Worm (Caenorhabditis elegans) whole organism, young adult: ENCODE data around the gene gcy-9.
A peak's percentile ranks its signal among the peaks of the same experiment; 100 is the strongest.

Source experiments
- F49E8.2 ChIP-seq: sonication (generic microtip); optimal IDR thresholded peaks from 3 replicates; lab custom pipeline; 2017; ENCODE audit warnings: missing genetic modification characterization, mild to moderate bottlenecking, missing compliant biosample characterization, antibody characterized with exemption, moderate library complexity; ENCODE audit not compliant: insufficient read depth
- F57A8.1 ChIP-seq: fragments of 200-800 bp; sonication (Bioruptor generic); optimal IDR thresholded peaks from 2 replicates; lab custom pipeline; 2018; ENCODE audit warnings: mild to moderate bottlenecking, missing genetic modification characterization, moderate library complexity, missing compliant biosample characterization
- T26A5.8 ChIP-seq: sonication (generic microtip); optimal IDR thresholded peaks from 2 replicates; lab custom pipeline; 2016; ENCODE audit warnings: missing genetic modification characterization, missing compliant biosample characterization
- Y56A3A.18 ChIP-seq: fragments of 200-800 bp; sonication (Bioruptor generic); IDR thresholded peaks from 2 replicates; pipeline ENCODE4 v1.3.6; 2022; ENCODE audit warnings: missing genetic modification reagents, missing genetic modification characterization, missing compliant biosample characterization
- Y67H2A.10 ChIP-seq: fragments of 200-800 bp; sonication (Bioruptor generic); conservative IDR thresholded peaks from 2 replicates; pipeline ENCODE4 v1.3.6; 2022; ENCODE audit warnings: missing genetic modification reagents, missing genetic modification characterization, missing compliant biosample characterization
- atf-7 ChIP-seq: sonication (generic microtip); optimal IDR thresholded peaks from 2 replicates; lab custom pipeline; 2017; ENCODE audit warnings: mild to moderate bottlenecking, missing genetic modification characterization, missing compliant biosample characterization
- athp-1 ChIP-seq: sonication (generic microtip); optimal IDR thresholded peaks from 2 replicates; lab custom pipeline; 2017; ENCODE audit warnings: mild to moderate bottlenecking, missing genetic modification characterization, missing compliant biosample characterization
- attf-5 ChIP-seq: fragments of 200-800 bp; sonication (Bioruptor generic); optimal IDR thresholded peaks from 2 replicates; lab custom pipeline; 2018; ENCODE audit warnings: mild to moderate bottlenecking, missing genetic modification characterization, missing compliant biosample characterization
- cebp-1 ChIP-seq, 2 experiments: fragments of 200-800 bp in 1 of 2; sonication (Bioruptor generic) in 1 of 2; sonication (generic microtip) in 1 of 2; IDR thresholded peaks in 1 of 2; optimal IDR thresholded peaks in 1 of 2; 2 replicates each; pipeline versions ENCODE4 v1.3.6 to Lab custom; 2017 to 2022; ENCODE audit warnings: missing compliant biosample characterization in 2 of 2, missing genetic modification characterization in 2 of 2, mild to moderate bottlenecking in 1 of 2, missing genetic modification reagents in 1 of 2, moderate library complexity in 1 of 2
- ceh-27 ChIP-seq: fragments of 200-800 bp; sonication (Bioruptor generic); optimal IDR thresholded peaks from 2 replicates; lab custom pipeline; 2018; ENCODE audit warnings: mild to moderate bottlenecking, missing genetic modification characterization, moderate library complexity, missing compliant biosample characterization
- chd-7 ChIP-seq: sonication (generic microtip); optimal IDR thresholded peaks from 2 replicates; lab custom pipeline; 2016; ENCODE audit warnings: mild to moderate bottlenecking, missing genetic modification characterization, moderate library complexity, missing compliant biosample characterization
- dpff-1 ChIP-seq: sonication (generic microtip); optimal IDR thresholded peaks from 2 replicates; lab custom pipeline; 2017; ENCODE audit warnings: mild to moderate bottlenecking, missing genetic modification characterization, missing compliant biosample characterization
- efl-1 ChIP-seq: fragments of 150-350 bp; optimal IDR thresholded peaks from 2 replicates; lab custom pipeline; 2014; ENCODE audit warnings: missing biosample characterization, missing genetic modification reagents, missing genetic modification characterization
- egrh-3 ChIP-seq: fragments of 200-800 bp; sonication (Bioruptor generic); IDR thresholded peaks from 2 replicates; pipeline ENCODE4 v1.3.6; 2022; ENCODE audit warnings: missing genetic modification reagents, missing genetic modification characterization, missing compliant biosample characterization
- ekl-4 ChIP-seq: fragments of 200-800 bp; sonication (Bioruptor generic); IDR thresholded peaks from 2 replicates; pipeline ENCODE4 v1.3.6; 2022; ENCODE audit warnings: missing genetic modification reagents, missing genetic modification characterization, missing compliant biosample characterization
- hlh-12 ChIP-seq: sonication (generic microtip); optimal IDR thresholded peaks from 2 replicates; lab custom pipeline; 2016; ENCODE audit warnings: missing genetic modification characterization, missing compliant biosample characterization
- hrde-1 ChIP-seq: sonication (generic microtip); optimal IDR thresholded peaks from 2 replicates; lab custom pipeline; 2016; ENCODE audit warnings: missing genetic modification characterization, mild to moderate bottlenecking, missing compliant biosample characterization, moderate library complexity, missing genotype, missing genetic modification reagents, borderline replicate concordance
- hsf-1 ChIP-seq: fragments of 200-800 bp; sonication (Bioruptor generic); IDR thresholded peaks from 2 replicates; pipeline ENCODE4 v1.3.6; 2022; ENCODE audit warnings: missing genetic modification reagents, missing genetic modification characterization, missing compliant biosample characterization
- lag-1 ChIP-seq: fragments of 200-800 bp; sonication (Bioruptor generic); IDR thresholded peaks from 2 replicates; pipeline ENCODE4 v1.3.6; 2022; ENCODE audit warnings: missing genetic modification reagents, missing genetic modification characterization, missing compliant biosample characterization
- lin-40 ChIP-seq: sonication (generic microtip); optimal IDR thresholded peaks from 2 replicates; lab custom pipeline; 2016; ENCODE audit warnings: missing genetic modification characterization, mild to moderate bottlenecking, missing compliant biosample characterization, missing genotype, missing genetic modification reagents
- madf-3 ChIP-seq: fragments of 200-800 bp; sonication (Bioruptor generic); IDR thresholded peaks from 2 replicates; pipeline ENCODE4 v1.3.6; 2022; ENCODE audit warnings: missing genetic modification reagents, missing genetic modification characterization, missing compliant biosample characterization
- madf-6 ChIP-seq: fragments of 200-800 bp; sonication (Bioruptor generic); IDR thresholded peaks from 2 replicates; pipeline ENCODE4 v1.3.6; 2022; ENCODE audit warnings: missing genetic modification reagents, missing genetic modification characterization, missing compliant biosample characterization
- mcd-1 ChIP-seq: fragments of 200-800 bp; sonication (Bioruptor generic); IDR thresholded peaks from 2 replicates; pipeline ENCODE4 v1.3.6; 2022; ENCODE audit warnings: missing genetic modification reagents, missing genetic modification characterization, missing compliant biosample characterization
- mxl-1 ChIP-seq: sonication (generic microtip); optimal IDR thresholded peaks from 2 replicates; lab custom pipeline; 2016; ENCODE audit warnings: missing genetic modification characterization, missing compliant biosample characterization
- nhr-27 ChIP-seq: fragments of 200-800 bp; sonication (Bioruptor generic); optimal IDR thresholded peaks from 2 replicates; lab custom pipeline; 2018; ENCODE audit warnings: mild to moderate bottlenecking, missing genetic modification characterization, moderate library complexity, missing compliant biosample characterization
- pbrm-1 ChIP-seq: fragments of 200-800 bp; sonication (Bioruptor generic); IDR thresholded peaks from 2 replicates; pipeline ENCODE4 v1.3.6; 2022; ENCODE audit warnings: missing genetic modification reagents, missing genetic modification characterization, missing compliant biosample characterization
- pha-4 ChIP-seq: fragments of 150-350 bp; sonication (generic microtip); optimal IDR thresholded peaks from 2 replicates; lab custom pipeline; 2014; ENCODE audit warnings: missing biosample characterization, missing genetic modification reagents, missing genetic modification characterization
- repo-1 ChIP-seq: sonication (generic microtip); optimal IDR thresholded peaks from 2 replicates; lab custom pipeline; 2017; ENCODE audit warnings: mild to moderate bottlenecking, missing genetic modification characterization, missing compliant biosample characterization
- sea-2 ChIP-seq: fragments of 200-800 bp; sonication (Bioruptor generic); IDR thresholded peaks from 2 replicates; pipeline ENCODE4 v1.3.6; 2022; ENCODE audit warnings: missing genetic modification characterization, missing compliant biosample characterization
- snpc-1.1 ChIP-seq: sonication (generic microtip); optimal IDR thresholded peaks from 2 replicates; lab custom pipeline; 2017; ENCODE audit warnings: missing genetic modification characterization, mild to moderate bottlenecking, missing compliant biosample characterization, antibody characterized with exemption, moderate library complexity, missing genotype, missing genetic modification reagents; ENCODE audit not compliant: insufficient read depth
- snpc-1.3 ChIP-seq: sonication (generic microtip); optimal IDR thresholded peaks from 2 replicates; lab custom pipeline; 2017; ENCODE audit warnings: missing genetic modification characterization, mild to moderate bottlenecking, missing compliant biosample characterization, antibody characterized with exemption, moderate library complexity, missing genotype, missing genetic modification reagents; ENCODE audit not compliant: insufficient read depth
- snpc-3.4 ChIP-seq: sonication (generic microtip); optimal IDR thresholded peaks from 2 replicates; lab custom pipeline; 2017; ENCODE audit warnings: missing genetic modification characterization, mild to moderate bottlenecking, missing compliant biosample characterization, antibody characterized with exemption, moderate library complexity, missing genotype, missing genetic modification reagents
- unc-130 ChIP-seq: sonication (generic microtip); optimal IDR thresholded peaks from 2 replicates; lab custom pipeline; 2016; ENCODE audit warnings: missing genetic modification reagents, missing genetic modification characterization, missing compliant biosample characterization
- ztf-18 ChIP-seq: sonication (generic microtip); optimal IDR thresholded peaks from 2 replicates; lab custom pipeline; 2016; ENCODE audit warnings: missing genotype, mild to moderate bottlenecking, missing genetic modification characterization, missing compliant biosample characterization
- ztf-26 ChIP-seq: sonication (generic microtip); optimal IDR thresholded peaks from 2 replicates; lab custom pipeline; 2017; ENCODE audit warnings: missing genetic modification characterization, missing compliant biosample characterization
- ztf-3 ChIP-seq: fragments of 200-800 bp; sonication (Bioruptor generic); optimal IDR thresholded peaks from 2 replicates; lab custom pipeline; 2018; ENCODE audit warnings: mild to moderate bottlenecking, missing genetic modification characterization, missing compliant biosample characterization
- ztf-6 ChIP-seq: fragments of 200-800 bp; sonication (Bioruptor generic); IDR thresholded peaks from 2 replicates; pipeline ENCODE4 v1.3.6; 2022; ENCODE audit warnings: missing genetic modification reagents, missing genetic modification characterization, missing compliant biosample characterization

Gene gcy-9

DNA sequence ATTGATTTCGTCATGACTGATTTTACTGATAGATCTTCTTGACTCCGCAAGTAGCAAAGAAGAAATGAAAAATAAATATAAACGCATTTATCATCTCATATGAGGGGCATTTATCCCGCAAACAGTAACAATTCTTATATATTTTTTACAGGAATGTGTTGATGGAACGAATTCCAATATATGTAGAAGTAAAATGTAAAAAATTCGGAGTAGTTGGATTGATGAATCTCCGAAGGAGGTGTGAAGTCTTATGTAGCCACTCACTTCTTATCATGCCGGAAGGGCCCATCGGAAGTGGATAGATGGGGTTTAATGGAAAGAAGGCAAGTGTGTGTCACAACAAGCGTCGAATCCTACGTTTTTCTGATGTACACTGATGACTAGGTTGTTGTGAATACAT lies at the start of gene gcy-9:
TSS of gene gcy-9 (minus strand) at position 101 of the 400 bp plus-strand sequence.
- TF ChIP-seq pbrm-1 (GFP tag; lab: Robert Waterston, UW) = no peak
- no peak for TF ChIP-seq Y67H2A.10 (GFP tag; lab: Robert Waterston, UW)
- no peak for TF ChIP-seq efl-1
- no peak for TF ChIP-seq ztf-3 (GFP tag; lab: Kevin White, UChicago)
- no peak for TF ChIP-seq dpff-1 (tag; lab: Kevin White, UChicago)
- TF ChIP-seq mxl-1 (tag; lab: Kevin White, UChicago) = no peak
- TF ChIP-seq chd-7 (tag; lab: Kevin White, UChicago) = no peak
- no peak for TF ChIP-seq ztf-6 (GFP tag; lab: Robert Waterston, UW)
- TF ChIP-seq lin-40 = no peak
- TF ChIP-seq snpc-1.1 = no peak
- TF ChIP-seq ztf-26 (tag; lab: Kevin White, UChicago) = no peak

DNA sequence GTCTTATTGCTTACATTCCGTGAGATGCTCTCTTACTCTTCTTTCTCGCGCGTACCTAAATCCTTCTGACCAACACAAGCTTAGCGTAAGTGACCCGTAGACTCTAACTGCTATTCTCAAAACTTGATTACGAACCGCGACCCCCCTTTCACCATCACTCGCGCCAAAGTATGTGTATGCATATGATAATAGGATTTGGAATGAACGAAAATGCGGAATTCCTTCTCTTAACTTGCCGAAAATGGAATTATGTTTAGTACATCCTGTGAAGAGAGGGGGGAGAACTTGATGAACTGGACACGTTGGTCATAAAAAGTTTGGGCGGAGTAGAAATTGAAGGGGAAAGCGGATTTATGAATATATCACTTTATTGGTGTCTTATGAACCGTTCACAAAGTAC lies 49.2 kb upstream of the gcy-9 start:
- TF ChIP-seq ceh-27 (GFP tag; lab: Kevin White, UChicago) (peak; percentile 26), ekl-4 (GFP tag; lab: Robert Waterston, UW) (no peak), athp-1 (tag; lab: Kevin White, UChicago) (no peak), lag-1 (GFP tag; lab: Robert Waterston, UW) (no peak)

DNA sequence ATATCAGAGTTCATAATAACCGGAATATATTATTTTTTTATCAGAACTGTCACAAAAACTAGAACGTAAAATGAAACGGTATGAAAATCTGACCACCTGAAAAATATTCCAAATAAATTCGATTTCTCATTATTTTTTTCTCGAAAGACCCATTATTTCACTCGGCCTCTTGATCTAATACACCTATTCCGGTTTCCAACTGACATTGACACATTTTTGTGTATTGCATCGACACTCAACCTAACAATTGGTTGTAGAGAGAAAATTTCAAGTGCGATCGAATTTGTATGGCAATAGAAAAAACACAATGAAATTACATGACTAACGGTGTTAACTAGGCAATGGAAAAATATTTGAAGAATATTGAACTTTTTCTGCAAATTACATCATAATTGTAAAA lies 48.2 kb upstream of the gcy-9 start:
- no peak for TF ChIP-seq Y56A3A.18 (GFP tag; lab: Robert Waterston, UW)
- TF ChIP-seq snpc-3.4 = no peak
- no peak for TF ChIP-seq ztf-18
- TF ChIP-seq madf-6 (GFP tag; lab: Robert Waterston, UW) = no peak
- no peak for TF ChIP-seq attf-5 (GFP tag; lab: Kevin White, UChicago)
- no peak for TF ChIP-seq mcd-1 (GFP tag; lab: Robert Waterston, UW)
- no peak for TF ChIP-seq atf-7 (tag; lab: Kevin White, UChicago)
- TF ChIP-seq pha-4 = no peak
- no peak for TF ChIP-seq snpc-1.3
- no peak for TF ChIP-seq lin-40
- TF ChIP-seq cebp-1 (GFP tag; IDR thresholded peaks at IDR 0.05; lab: Robert Waterston, UW) = no peak
- no peak for TF ChIP-seq cebp-1 (tag; optimal IDR thresholded peaks at IDR 0.05; lab: Kevin White, UChicago)
- TF ChIP-seq T26A5.8 (tag; lab: Kevin White, UChicago) = no peak
- no peak for TF ChIP-seq F49E8.2 (tag; lab: Kevin White, UChicago)
- no peak for TF ChIP-seq sea-2 (GFP tag; lab: Robert Waterston, UW)
- TF ChIP-seq nhr-27 (tag; lab: Kevin White, UChicago) = no peak
- no peak for TF ChIP-seq hsf-1 (GFP tag; lab: Robert Waterston, UW)
- TF ChIP-seq repo-1 (tag; lab: Kevin White, UChicago) = no peak
- TF ChIP-seq, all 124 proteins: peak for 0

DNA sequence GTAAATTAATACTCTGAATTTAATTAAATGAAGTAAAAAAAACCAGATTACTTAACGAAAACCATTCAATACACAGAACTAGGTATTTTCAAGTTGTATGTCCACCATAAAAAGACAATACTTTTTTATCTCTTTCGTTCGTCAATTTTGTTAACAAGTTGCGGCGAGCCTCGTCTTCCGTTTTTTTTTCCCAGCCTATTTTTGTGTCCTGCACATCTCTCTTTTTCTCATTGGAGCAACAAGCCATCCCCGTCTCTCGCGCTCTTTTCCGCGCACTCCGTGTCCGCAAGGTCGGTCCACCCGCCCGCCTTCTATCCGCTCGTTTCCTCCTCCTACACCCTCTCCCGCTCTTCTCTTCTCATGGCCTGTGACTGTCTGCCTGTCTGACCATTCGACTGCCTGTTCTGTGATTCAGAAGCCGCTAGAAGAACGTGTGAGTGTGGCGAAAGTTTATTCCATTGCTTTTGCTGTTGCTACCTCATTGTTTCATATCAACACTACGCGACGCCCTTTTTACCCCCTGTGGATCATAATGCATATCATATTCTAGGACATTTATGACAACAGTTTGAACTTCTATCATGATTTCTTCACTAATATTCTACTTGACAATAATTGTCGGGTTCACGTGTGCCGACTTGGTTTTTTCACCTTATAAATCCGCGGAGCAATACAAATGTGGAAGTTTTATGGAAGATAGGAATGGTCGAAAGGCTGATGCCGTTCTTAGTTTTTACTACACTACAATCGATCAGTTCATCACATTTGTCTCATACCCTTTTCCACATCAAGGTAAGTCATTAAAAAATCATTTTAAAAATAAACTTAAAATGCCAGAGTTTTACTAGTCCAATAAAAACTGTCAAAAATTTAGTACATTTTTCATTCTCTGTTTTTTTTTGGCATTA lies 47.1 kb upstream of the gcy-9 start, which contains the start of the genes F08B12.11 and prmn-1:
TSS of gene F08B12.11 (plus strand) at position 521 of the 908 bp plus-strand sequence.
TSS of gene prmn-1 (plus strand) at position 551 of the 908 bp plus-strand sequence.
- TF ChIP-seq egrh-3 (GFP tag; lab: Robert Waterston, UW) (0 out of 2 replicates have a peak, but pooled peaks have one; percentile 44), unc-130 (no peak), madf-3 (GFP tag; lab: Robert Waterston, UW) (no peak), hlh-12 (tag; lab: Kevin White, UChicago) (no peak), hrde-1 (tag; lab: Kevin White, UChicago) (no peak), F57A8.1 (GFP tag; lab: Kevin White, UChicago) (no peak)
